Worm (Caenorhabditis elegans) whole organism, early embryonic: Measurements from ENCODE around the gene ZK1290.14.

ENCODE experiments used
- B0310.2 ChIP-seq: sonication (generic microtip); optimal IDR thresholded peaks from 2 replicates; lab custom pipeline; 2016; ENCODE audit warnings: mild to moderate bottlenecking, missing genetic modification characterization, missing compliant biosample characterization
- F13C5.2 ChIP-seq: sonication (generic microtip); optimal IDR thresholded peaks from 2 replicates; lab custom pipeline; 2017; ENCODE audit warnings: mild to moderate bottlenecking, missing genetic modification characterization, inconsistent platforms, missing compliant biosample characterization
- aly-1 ChIP-seq: sonication (generic microtip); optimal IDR thresholded peaks from 2 replicates; lab custom pipeline; 2016; ENCODE audit warnings: missing genetic modification characterization, missing compliant biosample characterization
- ama-1 ChIP-seq: fragments of 150-350 bp; optimal IDR thresholded peaks from 2 replicates; lab custom pipeline; 2014
- ceh-13 ChIP-seq: fragments of 200-800 bp; sonication (Bioruptor generic); optimal IDR thresholded peaks from 2 replicates; lab custom pipeline; 2018; ENCODE audit warnings: mild to moderate bottlenecking, missing genetic modification characterization, missing compliant biosample characterization
- ceh-36 ChIP-seq: sonication (generic microtip); optimal IDR thresholded peaks from 2 replicates; lab custom pipeline; 2016; ENCODE audit warnings: missing genetic modification characterization, inconsistent platforms, missing compliant biosample characterization
- ets-7 ChIP-seq: sonication (generic microtip); optimal IDR thresholded peaks from 2 replicates; lab custom pipeline; 2016; ENCODE audit warnings: missing genotype, missing genetic modification characterization, missing compliant biosample characterization
- flt-1 ChIP-seq: fragments of 200-800 bp; sonication (Bioruptor generic); IDR thresholded peaks from 2 replicates; pipeline ENCODE4 v1.3.6; 2022; ENCODE audit warnings: missing genetic modification characterization, missing compliant biosample characterization
- hmbx-1 ChIP-seq: sonication (generic microtip); optimal IDR thresholded peaks from 2 replicates; lab custom pipeline; 2016; ENCODE audit warnings: mild to moderate bottlenecking, missing genetic modification characterization, missing compliant biosample characterization
- hmg-4 ChIP-seq: fragments of 200-800 bp; sonication (Bioruptor generic); optimal IDR thresholded peaks from 2 replicates; lab custom pipeline; 2018; ENCODE audit warnings: mild to moderate bottlenecking, missing genetic modification characterization, missing compliant biosample characterization
- hnd-1 ChIP-seq: sonication (generic microtip); optimal IDR thresholded peaks from 2 replicates; lab custom pipeline; 2016; ENCODE audit warnings: missing genetic modification characterization, missing compliant biosample characterization
- pes-1 ChIP-seq: fragments of 200-800 bp; sonication (Bioruptor generic); IDR thresholded peaks from 2 replicates; pipeline ENCODE4 v1.3.6; 2022; ENCODE audit warnings: missing genetic modification reagents, missing genetic modification characterization, missing compliant biosample characterization
- scrt-1 ChIP-seq: fragments of 200-800 bp; sonication (Bioruptor generic); IDR thresholded peaks from 2 replicates; pipeline ENCODE4 v1.3.6; 2022; ENCODE audit warnings: missing genetic modification characterization, missing compliant biosample characterization
- sea-1 ChIP-seq: fragments of 200-800 bp; sonication (Bioruptor generic); conservative IDR thresholded peaks from 2 replicates; pipeline ENCODE4 v1.3.6; 2022; ENCODE audit warnings: missing genetic modification characterization, missing compliant biosample characterization
- tbx-11 ChIP-seq: fragments of 200-800 bp; sonication (Bioruptor generic); IDR thresholded peaks from 2 replicates; pipeline ENCODE4 v1.3.6; 2022; ENCODE audit warnings: missing genetic modification characterization, missing compliant biosample characterization
- tbx-37 ChIP-seq: fragments of 200-800 bp; sonication (Bioruptor generic); conservative IDR thresholded peaks from 2 replicates; pipeline ENCODE4 v1.3.6; 2022; ENCODE audit warnings: missing genetic modification reagents, missing genetic modification characterization, missing compliant biosample characterization
- tra-4 ChIP-seq: sonication (generic microtip); optimal IDR thresholded peaks from 2 replicates; lab custom pipeline; 2017; ENCODE audit warnings: missing genetic modification characterization, missing compliant biosample characterization

ZK1290.14 gene

DNA sequence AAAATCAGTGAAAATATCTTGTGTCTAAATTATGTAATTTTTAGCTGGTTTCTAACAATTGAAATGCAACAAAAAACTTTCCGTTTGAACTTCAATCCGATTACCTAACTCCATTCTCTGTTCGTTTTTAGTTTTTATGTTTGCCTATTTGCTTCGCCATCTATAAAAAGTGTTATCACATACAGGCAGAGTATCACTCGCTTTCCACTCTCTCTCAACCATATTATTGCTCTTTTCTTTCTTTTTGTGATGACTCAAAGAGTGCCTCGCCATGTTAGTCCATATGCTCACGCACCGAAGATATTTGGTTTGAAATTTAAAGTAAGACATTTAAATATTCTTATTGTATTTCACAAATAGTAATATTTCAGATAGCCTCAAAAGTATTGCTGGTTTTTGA lies 20.5 kb downstream of the ZK1290.14 start, which contains the start of gene ZK1290.13:
Gene ZK1290.13 (plus strand): TSS at position 73 of the 400 bp plus-strand sequence.
- no peak for TF ChIP-seq hmbx-1 (tag; lab: Kevin White, UChicago)

DNA sequence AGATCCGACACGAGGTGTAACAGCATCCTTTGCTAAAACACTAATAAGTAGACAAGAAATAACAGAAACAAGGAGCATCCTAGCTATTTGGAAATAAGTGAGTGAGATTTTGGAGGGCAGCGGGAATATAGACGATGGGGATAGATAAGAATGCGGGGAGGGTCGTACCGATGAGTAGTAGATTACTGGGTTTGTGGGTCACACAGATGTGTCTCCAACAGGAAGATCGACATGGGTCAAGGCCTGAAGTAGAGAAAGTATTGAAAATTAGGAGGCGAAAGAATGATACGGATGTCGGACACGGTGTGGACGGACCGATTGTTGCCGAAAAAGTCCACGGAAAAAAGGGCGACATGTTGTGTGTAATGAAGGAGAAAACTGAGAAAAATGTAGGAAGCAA lies 21.0 kb downstream of the ZK1290.14 start, which contains the start of gene wrt-10:
Gene wrt-10 (minus strand): TSS at position 195 of the 400 bp plus-strand sequence.
- TF ChIP-seq tra-4 (no peak), hnd-1 (tag; lab: Kevin White, UChicago) (no peak), ama-1 (no peak), hmbx-1 (tag; lab: Kevin White, UChicago) (no peak), pes-1 (GFP tag; lab: Robert Waterston, UW) (no peak)

DNA sequence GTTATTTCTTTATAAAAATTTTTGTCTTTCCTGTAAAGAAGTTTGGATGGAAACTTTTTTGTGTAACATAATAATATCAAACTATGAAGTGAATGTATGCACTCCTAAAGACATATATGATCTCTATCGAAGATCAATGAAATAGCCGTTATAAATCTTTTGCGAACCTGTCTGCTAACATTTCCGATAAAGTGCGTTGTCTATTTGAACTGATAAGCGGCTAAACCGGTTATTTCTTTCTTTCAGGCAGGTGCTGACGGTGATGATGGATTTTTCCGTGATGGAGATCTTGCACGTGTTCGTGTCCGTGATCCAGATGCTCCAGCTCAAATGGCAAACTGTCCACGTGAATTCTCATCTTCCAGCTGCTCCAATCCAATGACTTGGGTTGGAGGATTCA lies 23.9 kb downstream of the ZK1290.14 start:
- TF ChIP-seq scrt-1 (GFP tag; lab: Robert Waterston, UW): no peak
- no peak for TF ChIP-seq F13C5.2 (tag; lab: Kevin White, UChicago)
- no peak for TF ChIP-seq hmbx-1 (tag; lab: Kevin White, UChicago)
- no peak for TF ChIP-seq aly-1
- no peak for TF ChIP-seq tbx-11 (GFP tag; lab: Robert Waterston, UW)
- no peak for TF ChIP-seq tra-4
- no peak for TF ChIP-seq ets-7 (tag; lab: Kevin White, UChicago)
- no peak for TF ChIP-seq pes-1 (GFP tag; lab: Robert Waterston, UW)
- no peak for TF ChIP-seq flt-1 (GFP tag; lab: Robert Waterston, UW)
- TF ChIP-seq ceh-13 (GFP tag; lab: Kevin White, UChicago): no peak
- TF ChIP-seq ama-1: no peak
- no peak for TF ChIP-seq tbx-37 (GFP tag; lab: Robert Waterston, UW)
- TF ChIP-seq hnd-1 (tag; lab: Kevin White, UChicago): no peak
- no peak for TF ChIP-seq sea-1 (GFP tag; lab: Robert Waterston, UW)
- TF ChIP-seq B0310.2 (tag; lab: Kevin White, UChicago): no peak

DNA sequence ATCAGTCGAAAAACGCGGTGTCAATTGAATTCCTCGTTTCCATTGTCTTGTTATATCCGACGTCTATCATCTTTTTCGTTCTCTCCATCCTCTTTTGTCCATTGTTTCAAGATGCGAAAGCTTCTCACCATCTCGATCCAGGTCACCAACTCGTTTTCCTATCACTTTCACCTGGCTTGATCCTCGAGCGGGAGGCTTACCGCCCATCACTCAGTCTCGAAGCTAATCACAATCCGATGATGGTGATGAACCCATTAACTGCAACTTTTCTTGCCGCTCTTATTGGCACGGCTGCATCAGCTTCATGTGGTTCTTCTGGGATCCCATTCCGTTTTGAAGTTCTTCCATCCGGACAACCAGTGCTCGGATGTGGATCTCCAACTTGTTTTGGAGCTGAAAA lies 24.4 kb downstream of the ZK1290.14 start, which contains the start of gene wrt-1:
Gene wrt-1 (plus strand): TSS at position 53 of the 400 bp plus-strand sequence.
- no peak for TF ChIP-seq tbx-37 (GFP tag; lab: Robert Waterston, UW)
- TF ChIP-seq sea-1 (GFP tag; lab: Robert Waterston, UW): no peak
- TF ChIP-seq hmg-4 (GFP tag; lab: Kevin White, UChicago): no peak
- TF ChIP-seq pes-1 (GFP tag; lab: Robert Waterston, UW): no peak
- TF ChIP-seq hmbx-1 (tag; lab: Kevin White, UChicago): no peak
- TF ChIP-seq scrt-1 (GFP tag; lab: Robert Waterston, UW): no peak
- TF ChIP-seq ceh-13 (GFP tag; lab: Kevin White, UChicago): no peak
- TF ChIP-seq ceh-36: no peak
- TF ChIP-seq hnd-1 (tag; lab: Kevin White, UChicago): no peak
- TF ChIP-seq aly-1: no peak
- TF ChIP-seq F13C5.2 (tag; lab: Kevin White, UChicago): no peak
- no peak for TF ChIP-seq tbx-11 (GFP tag; lab: Robert Waterston, UW)
- no peak for TF ChIP-seq ama-1
- no peak for TF ChIP-seq B0310.2 (tag; lab: Kevin White, UChicago)
- no peak for TF ChIP-seq ets-7 (tag; lab: Kevin White, UChicago)
- TF ChIP-seq tra-4: no peak
- TF ChIP-seq flt-1 (GFP tag; lab: Robert Waterston, UW): no peak

DNA sequence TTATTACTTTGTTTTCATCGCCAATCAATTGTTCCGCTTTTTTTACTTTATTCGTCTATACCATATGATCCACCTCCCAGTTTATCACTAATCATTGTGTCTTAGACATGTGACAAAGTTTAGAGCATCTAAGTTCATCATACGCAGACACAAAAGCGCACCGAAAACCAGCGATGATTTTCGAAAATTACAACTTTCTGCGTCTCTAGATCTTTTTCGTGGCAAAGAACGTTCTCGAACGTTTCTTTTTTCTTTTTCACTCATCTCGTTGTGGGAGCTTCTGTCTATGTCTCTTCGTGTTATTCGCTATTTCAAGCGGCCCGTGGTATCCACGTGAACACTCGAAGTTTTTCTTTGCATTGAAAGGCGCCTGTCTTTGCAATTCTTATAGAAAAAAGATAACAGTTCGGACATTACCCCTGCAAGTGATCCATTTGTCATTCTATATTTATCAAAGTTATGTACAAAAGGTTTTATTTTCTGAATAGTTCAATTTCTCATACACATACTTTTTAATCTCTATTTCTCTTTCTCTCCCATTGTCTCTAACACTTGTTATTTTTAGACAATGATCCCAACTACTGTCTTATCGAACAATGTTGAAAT lies 26.2 kb downstream of the ZK1290.14 start, which contains the start of gene ZK1290.5:
Gene ZK1290.5 (plus strand): TSS at position 566 of the 606 bp plus-strand sequence.
- TF ChIP-seq tra-4 (no peak), hnd-1 (tag; lab: Kevin White, UChicago) (no peak), hmg-4 (GFP tag; lab: Kevin White, UChicago) (no peak), ceh-36 (no peak), flt-1 (GFP tag; lab: Robert Waterston, UW) (no peak), aly-1 (no peak), sea-1 (GFP tag; lab: Robert Waterston, UW) (no peak), F13C5.2 (tag; lab: Kevin White, UChicago) (no peak), scrt-1 (GFP tag; lab: Robert Waterston, UW) (no peak), pes-1 (GFP tag; lab: Robert Waterston, UW) (no peak), tbx-11 (GFP tag; lab: Robert Waterston, UW) (no peak)

DNA sequence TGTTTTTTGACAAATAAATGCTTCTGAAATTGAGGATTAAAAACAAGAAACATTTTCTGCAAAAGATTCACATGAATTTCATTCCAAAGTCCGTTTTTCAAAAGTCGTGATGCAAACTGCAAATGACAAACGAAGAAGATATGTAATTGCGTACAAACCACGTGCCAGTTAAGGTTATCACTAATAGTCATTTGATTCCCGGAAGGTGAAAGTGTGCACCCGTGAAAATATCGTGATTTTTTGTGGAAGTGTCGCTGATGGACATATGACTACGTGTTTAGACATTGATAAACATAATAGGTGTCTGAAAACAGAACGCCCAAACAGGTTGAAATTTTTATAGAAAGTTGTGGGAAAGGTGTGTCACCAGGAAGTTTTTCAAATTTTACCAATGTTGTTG lies 27.2 kb downstream of the ZK1290.14 start:
- TF ChIP-seq ceh-13 (GFP tag; lab: Kevin White, UChicago): no peak
- TF ChIP-seq F13C5.2 (tag; lab: Kevin White, UChicago): no peak
- no peak for TF ChIP-seq hmbx-1 (tag; lab: Kevin White, UChicago)
- no peak for TF ChIP-seq tra-4
- no peak for TF ChIP-seq ceh-36
- TF ChIP-seq ets-7 (tag; lab: Kevin White, UChicago): no peak
- no peak for TF ChIP-seq B0310.2 (tag; lab: Kevin White, UChicago)
- no peak for TF ChIP-seq aly-1
- no peak for TF ChIP-seq ama-1
- TF ChIP-seq hnd-1 (tag; lab: Kevin White, UChicago): no peak
- TF ChIP-seq flt-1 (GFP tag; lab: Robert Waterston, UW): no peak
- TF ChIP-seq hmg-4 (GFP tag; lab: Kevin White, UChicago): no peak
- no peak for TF ChIP-seq pes-1 (GFP tag; lab: Robert Waterston, UW)
- TF ChIP-seq scrt-1 (GFP tag; lab: Robert Waterston, UW): no peak

DNA sequence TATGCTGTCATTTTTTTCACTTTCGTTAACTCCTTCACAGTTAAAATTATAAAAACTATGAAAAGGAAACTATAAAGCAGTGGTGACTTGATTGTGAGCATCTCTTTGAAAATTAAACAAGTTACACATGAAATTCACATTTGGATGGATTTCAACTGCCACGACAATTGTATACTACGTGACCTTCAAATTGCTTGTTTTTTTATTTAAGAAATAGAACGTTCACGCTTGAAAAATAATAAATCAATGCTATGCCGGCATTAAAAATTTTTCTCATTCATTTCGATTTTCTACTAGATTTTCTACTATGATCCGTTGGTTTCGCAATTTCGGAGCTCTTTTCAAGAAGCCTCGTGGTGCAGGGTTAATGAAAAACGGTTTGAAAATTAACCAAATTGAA lies 29.9 kb downstream of the ZK1290.14 start, which contains the start of the genes ZK1290.7 and rnh-1.1:
Gene ZK1290.7 (minus strand): TSS at position 101 of the 400 bp plus-strand sequence.
Gene rnh-1.1 (plus strand): TSS at position 281 of the 400 bp plus-strand sequence.
- no peak for TF ChIP-seq ama-1
- TF ChIP-seq hmg-4 (GFP tag; lab: Kevin White, UChicago): no peak
- TF ChIP-seq hnd-1 (tag; lab: Kevin White, UChicago): no peak
- no peak for TF ChIP-seq ets-7 (tag; lab: Kevin White, UChicago)
- no peak for TF ChIP-seq F13C5.2 (tag; lab: Kevin White, UChicago)
- no peak for TF ChIP-seq sea-1 (GFP tag; lab: Robert Waterston, UW)
- no peak for TF ChIP-seq flt-1 (GFP tag; lab: Robert Waterston, UW)
- TF ChIP-seq B0310.2 (tag; lab: Kevin White, UChicago): no peak
- no peak for TF ChIP-seq scrt-1 (GFP tag; lab: Robert Waterston, UW)
- TF ChIP-seq tra-4: no peak
